Worm (Caenorhabditis elegans) whole organism, L4/young adult: ENCODE results near the gene B0035.13.

Experiments used
- W03F9.2 ChIP-seq: fragments of 150-350 bp; optimal IDR thresholded peaks from 2 replicates; lab custom pipeline; 2014; ENCODE audit warnings: missing biosample characterization, missing genetic modification characterization
- him-1 ChIP-seq: sonication (generic microtip); optimal IDR thresholded peaks from 2 replicates; lab custom pipeline; 2016; ENCODE audit warnings: missing genotype, missing genetic modification reagents, missing genetic modification characterization, missing compliant biosample characterization

ce11 chrIV:11271262-11271661 lies 35.3 kb downstream of the B0035.13 start, which contains the start of gene nhr-7:
- TF ChIP-seq him-1 (tag; lab: Kevin White, UChicago): no peak
- TF ChIP-seq W03F9.2 (tag; lab: Kevin White, UChicago): no peak
